Worm (Caenorhabditis elegans) whole organism, mixed stage, embryonic: ENCODE results near the gene mlc-1.

Experiments used
- M03D4.4 ChIP-seq: sonication (generic microtip); optimal IDR thresholded peaks from 2 replicates; lab custom pipeline; 2017; ENCODE audit warnings: mild to moderate bottlenecking, missing genetic modification characterization, missing compliant biosample characterization
- bed-3 ChIP-seq: fragments of 200-800 bp; sonication (Bioruptor generic); optimal IDR thresholded peaks from 3 replicates; lab custom pipeline; 2018; ENCODE audit warnings: mild to moderate bottlenecking, missing genetic modification characterization, moderate library complexity, missing compliant biosample characterization
- blmp-1 ChIP-seq: fragments of 150-350 bp; optimal IDR thresholded peaks from 2 replicates; lab custom pipeline; 2014; ENCODE audit warnings: missing biosample characterization, missing genetic modification characterization
- ceh-39 ChIP-seq: fragments of 150-350 bp; optimal IDR thresholded peaks from 2 replicates; lab custom pipeline; 2014; ENCODE audit warnings: missing biosample characterization, missing genetic modification characterization
- ceh-43 ChIP-seq: fragments of 200-800 bp; sonication (Bioruptor generic); optimal IDR thresholded peaks from 2 replicates; lab custom pipeline; 2018; ENCODE audit warnings: mild to moderate bottlenecking, missing genetic modification characterization, moderate library complexity, missing compliant biosample characterization
- ceh-83 ChIP-seq: fragments of 200-800 bp; sonication (Bioruptor generic); optimal IDR thresholded peaks from 2 replicates; lab custom pipeline; 2018; ENCODE audit warnings: mild to moderate bottlenecking, missing genetic modification characterization, missing compliant biosample characterization
- ces-1 ChIP-seq: fragments of 150-350 bp; optimal IDR thresholded peaks from 2 replicates; lab custom pipeline; 2014; ENCODE audit warnings: missing biosample characterization, missing genetic modification reagents, missing genetic modification characterization
- cnd-1 ChIP-seq: fragments of 200-800 bp; sonication (Bioruptor generic); optimal IDR thresholded peaks from 2 replicates; lab custom pipeline; 2018; ENCODE audit warnings: mild to moderate bottlenecking, missing genetic modification characterization, missing compliant biosample characterization
- drap-1 ChIP-seq: fragments of 200-800 bp; sonication (Bioruptor generic); optimal IDR thresholded peaks from 3 replicates; lab custom pipeline; 2018; ENCODE audit warnings: mild to moderate bottlenecking, missing genetic modification characterization, missing compliant biosample characterization
- elt-1 ChIP-seq: sonication (generic microtip); optimal IDR thresholded peaks from 2 replicates; lab custom pipeline; 2017; ENCODE audit warnings: missing genetic modification characterization, mild to moderate bottlenecking, missing compliant biosample characterization, antibody characterized with exemption, moderate library complexity, borderline replicate concordance; ENCODE audit not compliant: insufficient read depth
- elt-3 ChIP-seq: fragments of 150-350 bp; optimal IDR thresholded peaks from 2 replicates; lab custom pipeline; 2014; ENCODE audit warnings: missing biosample characterization, missing genetic modification characterization
- flh-1 ChIP-seq: fragments of 200-800 bp; sonication (Bioruptor generic); optimal IDR thresholded peaks from 2 replicates; lab custom pipeline; 2018; ENCODE audit warnings: mild to moderate bottlenecking, missing genetic modification characterization, moderate library complexity, missing compliant biosample characterization
- ham-2 ChIP-seq: fragments of 200-800 bp; sonication (Bioruptor generic); optimal IDR thresholded peaks from 2 replicates; lab custom pipeline; 2018; ENCODE audit warnings: mild to moderate bottlenecking, missing genetic modification characterization, missing compliant biosample characterization
- hlh-1 ChIP-seq: fragments of 150-350 bp; optimal IDR thresholded peaks from 2 replicates; lab custom pipeline; 2014; ENCODE audit warnings: missing biosample characterization, missing genetic modification reagents, missing genetic modification characterization
- lin-13 ChIP-seq: fragments of 150-350 bp; optimal IDR thresholded peaks from 2 replicates; lab custom pipeline; 2014; ENCODE audit warnings: missing biosample characterization, missing genetic modification characterization
- lin-32 ChIP-seq: fragments of 200-800 bp; sonication (Bioruptor generic); optimal IDR thresholded peaks from 2 replicates; lab custom pipeline; 2018; ENCODE audit warnings: mild to moderate bottlenecking, missing genetic modification characterization, missing compliant biosample characterization
- lsy-2 ChIP-seq: fragments of 150-350 bp; optimal IDR thresholded peaks from 2 replicates; lab custom pipeline; 2014; ENCODE audit warnings: missing biosample characterization, missing genetic modification characterization
- mab-5 ChIP-seq: fragments of 150-350 bp; optimal IDR thresholded peaks from 2 replicates; lab custom pipeline; 2014; ENCODE audit warnings: missing biosample characterization, missing genetic modification characterization
- mep-1 ChIP-seq: fragments of 150-350 bp; optimal IDR thresholded peaks from 2 replicates; lab custom pipeline; 2017; ENCODE audit warnings: missing biosample characterization, missing genetic modification reagents, missing genetic modification characterization, inconsistent platforms
- mls-2 ChIP-seq: sonication (generic microtip); optimal IDR thresholded peaks from 2 replicates; lab custom pipeline; 2016; ENCODE audit warnings: mild to moderate bottlenecking, missing genetic modification characterization, moderate library complexity, missing compliant biosample characterization
- nhr-12 ChIP-seq: fragments of 150-350 bp; optimal IDR thresholded peaks from 2 replicates; lab custom pipeline; 2014; ENCODE audit warnings: missing biosample characterization, missing genetic modification characterization
- nhr-2 ChIP-seq: fragments of 150-350 bp; optimal IDR thresholded peaks from 2 replicates; lab custom pipeline; 2014; ENCODE audit warnings: missing biosample characterization, missing genetic modification characterization
- nhr-237 ChIP-seq: fragments of 150-350 bp; optimal IDR thresholded peaks from 2 replicates; lab custom pipeline; 2014; ENCODE audit warnings: missing biosample characterization, missing genetic modification characterization
- nhr-28 ChIP-seq: fragments of 150-350 bp; optimal IDR thresholded peaks from 2 replicates; lab custom pipeline; 2014; ENCODE audit warnings: missing biosample characterization, missing genetic modification characterization
- nhr-76 ChIP-seq: sonication (generic microtip); optimal IDR thresholded peaks from 2 replicates; lab custom pipeline; 2017; ENCODE audit warnings: missing biosample characterization, missing genetic modification characterization
- pha-4 ChIP-seq: fragments of 150-350 bp; optimal IDR thresholded peaks from 2 replicates; lab custom pipeline; 2018; ENCODE audit warnings: missing biosample characterization, missing genetic modification reagents, missing genetic modification characterization
- sem-2 ChIP-seq: fragments of 200-800 bp; sonication (Bioruptor generic); optimal IDR thresholded peaks from 2 replicates; lab custom pipeline; 2018; ENCODE audit warnings: mild to moderate bottlenecking, missing genetic modification characterization, missing compliant biosample characterization
- snpc-4 ChIP-seq: fragments of 150-350 bp; optimal IDR thresholded peaks from 2 replicates; lab custom pipeline; 2014; ENCODE audit warnings: missing biosample characterization, missing genetic modification characterization
- sptf-1 ChIP-seq: sonication (generic microtip); optimal IDR thresholded peaks from 2 replicates; lab custom pipeline; 2017; ENCODE audit warnings: mild to moderate bottlenecking, missing genetic modification characterization, moderate library complexity, missing compliant biosample characterization
- tbx-8 ChIP-seq: fragments of 200-800 bp; sonication (Bioruptor generic); optimal IDR thresholded peaks from 2 replicates; lab custom pipeline; 2018; ENCODE audit warnings: mild to moderate bottlenecking, missing genetic modification characterization, moderate library complexity, missing compliant biosample characterization
- unc-120 ChIP-seq: sonication (generic microtip); optimal IDR thresholded peaks from 2 replicates; lab custom pipeline; 2017; ENCODE audit warnings: missing genetic modification characterization, missing compliant biosample characterization; ENCODE audit not compliant: poor library complexity, severe bottlenecking
- unc-39 ChIP-seq: fragments of 150-350 bp; optimal IDR thresholded peaks from 2 replicates; lab custom pipeline; 2014; ENCODE audit warnings: missing biosample characterization, missing genetic modification characterization
- unc-62 ChIP-seq: fragments of 150-350 bp; optimal IDR thresholded peaks from 2 replicates; lab custom pipeline; 2014; ENCODE audit warnings: missing biosample characterization, missing genetic modification reagents, missing genetic modification characterization
- zip-8 ChIP-seq: fragments of 150-350 bp; optimal IDR thresholded peaks from 2 replicates; lab custom pipeline; 2014; ENCODE audit warnings: missing biosample characterization, missing genetic modification characterization
- ztf-11 ChIP-seq: fragments of 150-350 bp; optimal IDR thresholded peaks from 2 replicates; lab custom pipeline; 2014; ENCODE audit warnings: missing biosample characterization, missing genetic modification characterization

Gene mlc-1

DNA sequence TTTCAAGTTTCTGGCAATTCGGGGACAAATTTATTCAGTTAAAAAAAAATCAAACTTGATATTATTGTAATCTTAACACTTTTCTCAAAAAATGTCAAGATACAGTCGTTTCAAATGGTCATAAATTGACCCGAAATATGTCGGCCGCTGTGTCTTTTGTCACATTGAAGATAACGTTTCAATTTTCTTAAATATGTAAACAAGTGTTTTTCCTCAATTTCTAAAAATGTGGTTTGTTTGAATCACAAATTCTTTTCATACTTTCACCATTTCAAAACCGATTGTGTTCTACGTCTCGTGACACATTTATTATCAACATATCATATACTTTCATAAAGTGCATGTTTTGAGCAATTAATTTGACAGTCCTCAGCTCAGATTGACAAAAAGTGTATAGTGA is 43.2 kb downstream of the mlc-1 start:
- no peak for TF ChIP-seq ces-1
- TF ChIP-seq M03D4.4 (tag; lab: Kevin White, UChicago) = no peak
- no peak for TF ChIP-seq zip-8 (tag; lab: Kevin White, UChicago)
- no peak for TF ChIP-seq mab-5 (tag; lab: Kevin White, UChicago)
- TF ChIP-seq pha-4 = no peak
- no peak for TF ChIP-seq cnd-1 (tag; lab: Kevin White, UChicago)
- no peak for TF ChIP-seq ceh-83 (GFP tag; lab: Kevin White, UChicago)
- no peak for TF ChIP-seq lsy-2
- no peak for TF ChIP-seq sem-2
- no peak for TF ChIP-seq ham-2 (GFP tag; lab: Kevin White, UChicago)
- TF ChIP-seq mep-1 (tag; lab: Kevin White, UChicago) = no peak
- no peak for TF ChIP-seq elt-3
- TF ChIP-seq lin-32 (GFP tag; lab: Kevin White, UChicago) = no peak
- no peak for TF ChIP-seq nhr-237 (tag; lab: Kevin White, UChicago)
- TF ChIP-seq mls-2 = no peak

ce11 chrX:17504447-17504846 is 45.4 kb downstream of the mlc-1 start:
- TF ChIP-seq nhr-76 (tag; lab: Kevin White, UChicago) (no peak), lin-13 (tag; lab: Kevin White, UChicago) (no peak), ztf-11 (tag; lab: Kevin White, UChicago) (no peak), cnd-1 (tag; lab: Kevin White, UChicago) (no peak)
- TF ChIP-seq, all 35 proteins: peak for 0

ce11 chrX:17505547-17506181 is 46.7 kb downstream of the mlc-1 start:
- TF ChIP-seq lin-13 (tag; lab: Kevin White, UChicago) (no peak), sem-2 (no peak), cnd-1 (tag; lab: Kevin White, UChicago) (peak; percentile 14), ceh-39 (tag; lab: Kevin White, UChicago) (no peak), sptf-1 (peak; percentile 45), unc-39 (tag; lab: Kevin White, UChicago) (no peak), elt-3 (no peak), lin-32 (GFP tag; lab: Kevin White, UChicago) (no peak), nhr-76 (tag; lab: Kevin White, UChicago) (no peak), snpc-4 (tag; lab: Kevin White, UChicago) (no peak), nhr-28 (tag; lab: Kevin White, UChicago) (no peak), tbx-8 (GFP tag; lab: Kevin White, UChicago) (no peak), ham-2 (GFP tag; lab: Kevin White, UChicago) (peak; percentile 18), pha-4 (peak; percentile 9), ceh-43 (GFP tag; lab: Kevin White, UChicago) (no peak), lsy-2 (no peak), nhr-2 (tag; lab: Kevin White, UChicago) (no peak), drap-1 (no peak), mls-2 (peak; percentile 14), ces-1 (peak; percentile 55), unc-120 (tag; lab: Kevin White, UChicago) (peak; percentile 96), flh-1 (GFP tag; lab: Kevin White, UChicago) (no peak), M03D4.4 (tag; lab: Kevin White, UChicago) (peak; percentile 4), ztf-11 (tag; lab: Kevin White, UChicago) (no peak), unc-62 (GFP tag; lab: Kevin White, UChicago) (peak; percentile 84), bed-3 (GFP tag; lab: Kevin White, UChicago) (no peak), nhr-237 (tag; lab: Kevin White, UChicago) (peak; percentile 53), zip-8 (tag; lab: Kevin White, UChicago) (no peak), hlh-1 (tag; lab: Kevin White, UChicago) (peak; percentile 90), elt-1 (tag; lab: Kevin White, UChicago) (no peak), nhr-12 (tag; lab: Kevin White, UChicago) (no peak), blmp-1 (tag; lab: Kevin White, UChicago) (no peak), mep-1 (tag; lab: Kevin White, UChicago) (no peak), mab-5 (tag; lab: Kevin White, UChicago) (no peak), ceh-83 (GFP tag; lab: Kevin White, UChicago) (no peak)
